Worm (Caenorhabditis elegans) whole organism, young adult: ENCODE data around the gene T25E4.2.
A peak's percentile ranks its signal among the peaks of the same experiment; 100 is the strongest.

Source experiments
- C17E4.6 ChIP-seq: fragments of 200-800 bp; sonication (Bioruptor generic); IDR thresholded peaks from 2 replicates; pipeline ENCODE4 v1.3.6; 2022; ENCODE audit warnings: missing genetic modification reagents, missing genetic modification characterization, missing compliant biosample characterization
- F37B4.10 ChIP-seq: fragments of 200-800 bp; sonication (Bioruptor generic); IDR thresholded peaks from 2 replicates; pipeline ENCODE4 v1.3.6; 2022; ENCODE audit warnings: missing genetic modification characterization, missing compliant biosample characterization
- F39B2.1 ChIP-seq: fragments of 200-800 bp; sonication (Bioruptor generic); IDR thresholded peaks from 2 replicates; pipeline ENCODE4 v1.3.6; 2022; ENCODE audit warnings: missing genetic modification reagents, missing genetic modification characterization, missing compliant biosample characterization
- F57A8.1 ChIP-seq: fragments of 200-800 bp; sonication (Bioruptor generic); optimal IDR thresholded peaks from 2 replicates; lab custom pipeline; 2018; ENCODE audit warnings: mild to moderate bottlenecking, missing genetic modification characterization, moderate library complexity, missing compliant biosample characterization
- F57C9.4 ChIP-seq: sonication (generic microtip); optimal IDR thresholded peaks from 2 replicates; lab custom pipeline; 2017; ENCODE audit warnings: mild to moderate bottlenecking, missing genetic modification characterization, missing compliant biosample characterization
- T07F8.4 ChIP-seq: sonication (generic microtip); optimal IDR thresholded peaks from 2 replicates; lab custom pipeline; 2016; ENCODE audit warnings: mild to moderate bottlenecking, missing genetic modification characterization, moderate library complexity, missing compliant biosample characterization
- ZK185.1 ChIP-seq: sonication (generic microtip); optimal IDR thresholded peaks from 2 replicates; lab custom pipeline; 2016; ENCODE audit warnings: mild to moderate bottlenecking, missing genetic modification characterization, missing compliant biosample characterization; ENCODE audit not compliant: poor library complexity, severe bottlenecking
- akir-1 ChIP-seq: fragments of 200-800 bp; sonication (Bioruptor generic); optimal IDR thresholded peaks from 2 replicates; lab custom pipeline; 2018; ENCODE audit warnings: mild to moderate bottlenecking, missing genetic modification characterization, moderate library complexity, missing compliant biosample characterization
- atf-7 ChIP-seq: sonication (generic microtip); optimal IDR thresholded peaks from 2 replicates; lab custom pipeline; 2017; ENCODE audit warnings: mild to moderate bottlenecking, missing genetic modification characterization, missing compliant biosample characterization
- attf-6 ChIP-seq: fragments of 200-800 bp; sonication (Bioruptor generic); IDR thresholded peaks from 2 replicates; pipeline ENCODE4 v1.3.6; 2022; ENCODE audit warnings: missing genetic modification reagents, missing genetic modification characterization, missing compliant biosample characterization
- cebp-1 ChIP-seq, 2 experiments: fragments of 200-800 bp in 1 of 2; sonication (Bioruptor generic) in 1 of 2; sonication (generic microtip) in 1 of 2; IDR thresholded peaks in 1 of 2; optimal IDR thresholded peaks in 1 of 2; 2 replicates each; pipeline versions ENCODE4 v1.3.6 to Lab custom; 2017 to 2022; ENCODE audit warnings: missing compliant biosample characterization in 2 of 2, missing genetic modification characterization in 2 of 2, mild to moderate bottlenecking in 1 of 2, missing genetic modification reagents in 1 of 2, moderate library complexity in 1 of 2
- cebp-2 ChIP-seq: fragments of 200-800 bp; sonication (Bioruptor generic); IDR thresholded peaks from 2 replicates; pipeline ENCODE4 v1.3.6; 2022; ENCODE audit warnings: missing genetic modification characterization, missing compliant biosample characterization
- ceh-27 ChIP-seq: fragments of 200-800 bp; sonication (Bioruptor generic); optimal IDR thresholded peaks from 2 replicates; lab custom pipeline; 2018; ENCODE audit warnings: mild to moderate bottlenecking, missing genetic modification characterization, moderate library complexity, missing compliant biosample characterization
- ceh-79 ChIP-seq: sonication (generic microtip); optimal IDR thresholded peaks from 2 replicates; lab custom pipeline; 2017; ENCODE audit warnings: mild to moderate bottlenecking, missing genetic modification characterization, missing compliant biosample characterization
- ceh-91 ChIP-seq: fragments of 200-800 bp; sonication (Bioruptor generic); IDR thresholded peaks from 2 replicates; pipeline ENCODE4 v1.3.6; 2022; ENCODE audit warnings: missing genetic modification reagents, missing genetic modification characterization, missing compliant biosample characterization
- egl-44 ChIP-seq: fragments of 200-800 bp; sonication (Bioruptor generic); IDR thresholded peaks from 2 replicates; pipeline ENCODE4 v1.3.6; 2022; ENCODE audit warnings: missing genetic modification reagents, missing genetic modification characterization, missing compliant biosample characterization
- ets-4 ChIP-seq: fragments of 200-800 bp; sonication (Bioruptor generic); optimal IDR thresholded peaks from 2 replicates; lab custom pipeline; 2018; ENCODE audit warnings: mild to moderate bottlenecking, missing genetic modification characterization, missing compliant biosample characterization
- fkh-3 ChIP-seq: sonication (generic microtip); optimal IDR thresholded peaks from 2 replicates; lab custom pipeline; 2016; ENCODE audit warnings: mild to moderate bottlenecking, missing genetic modification characterization, missing compliant biosample characterization
- him-1 ChIP-seq: sonication (generic microtip); optimal IDR thresholded peaks from 2 replicates; lab custom pipeline; 2016; ENCODE audit warnings: missing genotype, missing genetic modification reagents, missing genetic modification characterization, missing compliant biosample characterization
- hmg-1.2 ChIP-seq: fragments of 200-800 bp; sonication (Bioruptor generic); IDR thresholded peaks from 2 replicates; pipeline ENCODE4 v1.3.6; 2022; ENCODE audit warnings: missing genetic modification reagents, missing genetic modification characterization, missing compliant biosample characterization
- lag-1 ChIP-seq: fragments of 200-800 bp; sonication (Bioruptor generic); IDR thresholded peaks from 2 replicates; pipeline ENCODE4 v1.3.6; 2022; ENCODE audit warnings: missing genetic modification reagents, missing genetic modification characterization, missing compliant biosample characterization
- let-607 ChIP-seq, 2 experiments: fragments of 200-800 bp in 1 of 2; sonication (Bioruptor generic) in 1 of 2; sonication (generic microtip) in 1 of 2; optimal IDR thresholded peaks; 2 replicates each; lab custom pipeline; 2016 to 2018; ENCODE audit warnings: mild to moderate bottlenecking in 2 of 2, missing compliant biosample characterization in 2 of 2, missing genetic modification characterization in 2 of 2, moderate library complexity in 2 of 2, missing genotype in 1 of 2
- lin-26 ChIP-seq: fragments of 200-800 bp; sonication (Bioruptor generic); IDR thresholded peaks from 2 replicates; pipeline ENCODE4 v1.3.6; 2022; ENCODE audit warnings: missing genetic modification reagents, missing genetic modification characterization, missing compliant biosample characterization
- lsl-1 ChIP-seq: fragments of 200-800 bp; sonication (Bioruptor generic); optimal IDR thresholded peaks from 2 replicates; lab custom pipeline; 2018; ENCODE audit warnings: mild to moderate bottlenecking, missing genetic modification characterization, moderate library complexity, missing compliant biosample characterization
- lsy-27 ChIP-seq: sonication (generic microtip); optimal IDR thresholded peaks from 2 replicates; lab custom pipeline; 2017; ENCODE audit warnings: missing genetic modification characterization, mild to moderate bottlenecking, missing compliant biosample characterization, antibody characterized with exemption, missing genotype, borderline replicate concordance; ENCODE audit not compliant: insufficient read depth
- madf-3 ChIP-seq: fragments of 200-800 bp; sonication (Bioruptor generic); IDR thresholded peaks from 2 replicates; pipeline ENCODE4 v1.3.6; 2022; ENCODE audit warnings: missing genetic modification reagents, missing genetic modification characterization, missing compliant biosample characterization
- mes-4 ChIP-seq: sonication (generic microtip); optimal IDR thresholded peaks from 2 replicates; lab custom pipeline; 2016; ENCODE audit warnings: missing genotype, missing genetic modification characterization, missing compliant biosample characterization
- nfya-1 ChIP-seq: sonication (generic microtip); optimal IDR thresholded peaks from 2 replicates; lab custom pipeline; 2017; ENCODE audit warnings: antibody characterized with exemption, missing compliant biosample characterization, missing genetic modification characterization, borderline replicate concordance; ENCODE audit not compliant: insufficient read depth
- nfya-2 ChIP-seq: fragments of 200-800 bp; sonication (Bioruptor generic); IDR thresholded peaks from 2 replicates; pipeline ENCODE4 v1.3.6; 2022; ENCODE audit warnings: missing genetic modification reagents, missing genetic modification characterization, missing compliant biosample characterization
- nfyb-1 ChIP-seq: fragments of 200-800 bp; sonication (Bioruptor generic); IDR thresholded peaks from 2 replicates; pipeline ENCODE4 v1.3.6; 2022; ENCODE audit warnings: missing genetic modification reagents, missing genetic modification characterization, missing compliant biosample characterization
- nhr-27 ChIP-seq: fragments of 200-800 bp; sonication (Bioruptor generic); optimal IDR thresholded peaks from 2 replicates; lab custom pipeline; 2018; ENCODE audit warnings: mild to moderate bottlenecking, missing genetic modification characterization, moderate library complexity, missing compliant biosample characterization
- pbrm-1 ChIP-seq: fragments of 200-800 bp; sonication (Bioruptor generic); IDR thresholded peaks from 2 replicates; pipeline ENCODE4 v1.3.6; 2022; ENCODE audit warnings: missing genetic modification reagents, missing genetic modification characterization, missing compliant biosample characterization
- snpc-1.1 ChIP-seq: sonication (generic microtip); optimal IDR thresholded peaks from 2 replicates; lab custom pipeline; 2017; ENCODE audit warnings: missing genetic modification characterization, mild to moderate bottlenecking, missing compliant biosample characterization, antibody characterized with exemption, moderate library complexity, missing genotype, missing genetic modification reagents; ENCODE audit not compliant: insufficient read depth
- snpc-4 ChIP-seq, 5 experiments: fragments of 150-350 bp in 1 of 5; sonication (generic microtip) in 4 of 5; optimal IDR thresholded peaks; 2 replicates each; lab custom pipeline; 2014 to 2018; ENCODE audit warnings: missing genetic modification characterization in 5 of 5, missing biosample characterization in 3 of 5, antibody characterized with exemption in 2 of 5, mild to moderate bottlenecking in 2 of 5, missing compliant biosample characterization in 2 of 5, missing genotype in 2 of 5, moderate library complexity in 2 of 5, missing genetic modification reagents in 1 of 5
- zim-3 ChIP-seq: sonication (generic microtip); optimal IDR thresholded peaks from 2 replicates; lab custom pipeline; 2017; ENCODE audit warnings: mild to moderate bottlenecking, missing genetic modification characterization, moderate library complexity, missing compliant biosample characterization
- ztf-18 ChIP-seq: sonication (generic microtip); optimal IDR thresholded peaks from 2 replicates; lab custom pipeline; 2016; ENCODE audit warnings: missing genotype, mild to moderate bottlenecking, missing genetic modification characterization, missing compliant biosample characterization
- ztf-28 ChIP-seq: fragments of 200-800 bp; sonication (Bioruptor generic); IDR thresholded peaks from 2 replicates; pipeline ENCODE4 v1.3.6; 2022; ENCODE audit warnings: missing genetic modification reagents, missing genetic modification characterization, missing compliant biosample characterization

The T25E4.2 gene

DNA sequence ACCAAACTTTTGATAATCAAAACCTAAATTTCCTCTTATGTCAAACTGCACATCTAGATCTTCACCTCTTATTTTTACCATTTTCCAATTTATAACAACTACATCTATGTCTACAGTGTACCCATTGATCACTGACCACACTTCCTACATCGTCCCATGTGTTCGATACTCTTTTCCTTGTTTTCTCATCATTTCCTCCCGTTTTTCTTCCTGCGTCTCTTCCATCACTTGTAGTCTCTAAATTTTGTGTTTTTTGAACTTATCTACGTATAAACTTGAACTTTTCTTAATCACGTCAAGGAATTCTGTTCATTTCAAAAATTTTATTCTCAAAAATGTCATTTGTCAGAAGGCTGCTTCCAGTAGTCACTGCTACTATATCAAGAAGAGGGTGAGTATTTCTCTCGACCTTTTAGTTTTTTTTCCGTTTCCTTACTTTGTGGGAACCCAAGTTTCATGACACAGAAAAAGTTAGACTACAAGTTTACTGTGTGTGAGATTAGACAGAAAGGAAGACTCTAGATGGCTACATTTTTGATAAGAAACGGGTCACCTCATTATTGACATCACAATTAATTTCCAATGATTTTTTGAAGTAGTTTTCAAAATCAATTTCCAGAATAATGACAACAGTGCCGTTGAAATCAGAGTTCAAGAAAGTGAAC lies 10.0 kb downstream of the T25E4.2 start (continued):
- TF ChIP-seq ets-4 (GFP tag; lab: Kevin White, UChicago): no peak

DNA sequence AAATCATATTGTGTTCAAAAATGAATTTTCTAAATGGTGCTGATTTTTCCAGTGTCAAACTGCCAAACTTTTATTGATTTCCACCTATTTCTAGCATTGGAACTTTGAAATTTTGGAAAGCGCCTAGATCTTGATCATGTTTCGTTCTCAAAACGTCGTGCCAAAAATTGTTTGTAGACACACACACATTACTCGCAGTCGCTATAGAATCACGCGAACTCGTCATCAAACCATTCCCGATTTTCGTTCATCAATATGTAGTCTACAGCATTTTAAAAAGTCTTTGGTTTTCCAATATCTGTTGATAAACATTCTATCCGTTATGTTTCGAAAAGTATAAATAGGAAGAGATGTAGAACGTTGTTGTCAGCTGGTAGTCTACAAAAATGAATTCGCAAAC lies 11.9 kb downstream of the T25E4.2 start, which contains the start of the genes C17C3.1 and C17C3.15:
Gene C17C3.1 (plus strand): TSS at position 301 of the 400 bp plus-strand sequence.
Gene C17C3.15 (plus strand): TSS at position 383 of the 400 bp plus-strand sequence.
- TF ChIP-seq lsl-1 (no peak), F57C9.4 (tag; lab: Kevin White, UChicago) (no peak), nfya-1 (tag; lab: Kevin White, UChicago) (no peak), atf-7 (no peak), T07F8.4 (no peak)

DNA sequence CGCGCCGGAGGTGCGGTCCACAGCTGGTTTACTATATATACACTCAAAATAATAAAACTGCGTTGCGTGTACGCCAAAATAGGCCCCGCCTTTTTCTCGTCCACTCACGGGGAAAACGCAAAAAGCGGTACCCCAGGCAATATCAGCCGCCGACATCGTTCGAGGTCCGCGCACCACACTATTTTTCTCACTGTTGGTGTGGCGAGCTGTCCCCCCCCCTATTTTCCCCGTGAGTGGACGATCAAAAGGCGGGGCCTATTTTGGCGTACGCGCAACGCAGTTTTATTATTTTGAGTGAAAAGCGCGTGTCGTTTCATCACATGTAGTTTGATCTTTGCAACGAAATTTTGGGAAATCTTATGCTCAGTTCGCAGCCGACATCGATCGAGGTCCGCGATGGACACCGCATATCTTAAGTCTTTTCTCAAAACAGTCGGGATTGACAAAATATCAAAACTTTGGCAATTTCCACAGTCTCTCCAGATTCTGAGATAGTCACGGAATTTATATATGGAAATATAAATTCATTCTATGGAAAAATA lies 17.1 kb downstream of the T25E4.2 start:
- TF ChIP-seq snpc-4 (GFP tag; optimal IDR thresholded peaks at IDR 0.05; lab: Kevin White, UChicago): no peak
- TF ChIP-seq snpc-4 (tag; optimal IDR thresholded peaks at IDR 0.05; lab: Kevin White, UChicago): peak in 2 of 4 experiments; percentile 75 to 91
- TF ChIP-seq lsy-27 (tag; lab: Kevin White, UChicago): no peak
- no peak for TF ChIP-seq F39B2.1 (GFP tag; lab: Robert Waterston, UW)
- peak; percentile 82; the same call in 1 of the 2 replicates for TF ChIP-seq attf-6 (GFP tag; lab: Robert Waterston, UW)
- peak; percentile 72; the same call in 1 of the 2 replicates for TF ChIP-seq pbrm-1 (GFP tag; lab: Robert Waterston, UW)
- no peak for TF ChIP-seq fkh-3 (tag; lab: Kevin White, UChicago)
- TF ChIP-seq lag-1: no peak
- TF ChIP-seq nhr-27 (tag; lab: Kevin White, UChicago): no peak
- TF ChIP-seq C17E4.6: no peak
- 0 out of 2 replicates have a peak, but pooled peaks have one; percentile 41 for TF ChIP-seq nfyb-1 (GFP tag; lab: Robert Waterston, UW)
- no peak for TF ChIP-seq egl-44 (GFP tag; lab: Robert Waterston, UW)
- no peak for TF ChIP-seq let-607 (tag; optimal IDR thresholded peaks at IDR 0.05; lab: Kevin White, UChicago)
- 0 out of 2 replicates have a peak, but pooled peaks have one; percentile 50 for TF ChIP-seq cebp-2 (GFP tag; lab: Robert Waterston, UW)
- TF ChIP-seq ceh-27: no peak
- TF ChIP-seq hmg-1.2 (GFP tag; lab: Robert Waterston, UW): peak; percentile 74
- no peak for TF ChIP-seq ztf-28 (GFP tag; lab: Robert Waterston, UW)
- no peak for TF ChIP-seq F37B4.10 (GFP tag; lab: Robert Waterston, UW)
- 0 out of 2 replicates have a peak, but pooled peaks have one; percentile 56 for TF ChIP-seq lin-26 (GFP tag; lab: Robert Waterston, UW)
- TF ChIP-seq snpc-1.1 (tag; lab: Kevin White, UChicago): peak; percentile 80
- TF ChIP-seq ets-4 (GFP tag; lab: Kevin White, UChicago): no peak

DNA sequence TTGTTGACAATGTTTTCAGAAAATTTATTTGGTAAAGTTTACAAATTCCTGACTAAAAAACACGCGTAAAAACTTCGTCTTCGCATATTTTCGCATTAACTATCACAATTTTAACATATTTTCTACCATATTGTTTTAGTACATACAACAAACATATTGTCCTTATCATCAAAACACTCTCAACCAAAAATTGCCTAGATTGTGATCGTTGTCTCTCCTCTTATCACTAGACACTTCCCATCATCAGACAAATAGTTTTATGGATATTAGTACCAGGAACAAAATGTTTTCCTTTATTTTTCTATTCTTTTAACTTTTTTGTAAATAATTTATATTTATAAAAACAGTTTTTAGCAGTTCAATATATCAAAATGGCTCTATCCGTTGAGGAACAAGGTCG lies 20.8 kb downstream of the T25E4.2 start, which contains the start of gene C17C3.3:
Gene C17C3.3 (plus strand): TSS at position 346 of the 400 bp plus-strand sequence.
- TF ChIP-seq ets-4 (GFP tag; lab: Kevin White, UChicago) (no peak), atf-7 (no peak), akir-1 (GFP tag; lab: Kevin White, UChicago) (no peak), F57A8.1 (GFP tag; lab: Kevin White, UChicago) (no peak), ZK185.1 (no peak), snpc-4 (GFP tag; optimal IDR thresholded peaks at IDR 0.05; lab: Kevin White, UChicago) (no peak), snpc-4 (tag; optimal IDR thresholded peaks at IDR 0.05; lab: Kevin White, UChicago) (no peak), snpc-1.1 (tag; lab: Kevin White, UChicago) (no peak), him-1 (tag; lab: Kevin White, UChicago) (no peak), ceh-91 (GFP tag; lab: Robert Waterston, UW) (no peak), nfya-2 (GFP tag; lab: Robert Waterston, UW) (no peak), ceh-79 (tag; lab: Kevin White, UChicago) (no peak), cebp-1 (GFP tag; IDR thresholded peaks at IDR 0.05; lab: Robert Waterston, UW) (no peak), cebp-1 (tag; optimal IDR thresholded peaks at IDR 0.05; lab: Kevin White, UChicago) (no peak), mes-4 (tag; lab: Kevin White, UChicago) (no peak), madf-3 (no peak), ztf-18 (tag; lab: Kevin White, UChicago) (no peak), zim-3 (tag; lab: Kevin White, UChicago) (no peak), F39B2.1 (GFP tag; lab: Robert Waterston, UW) (no peak)
